Fruit fly (Drosophila melanogaster) whole organism, embryonic: ENCODE data around the gene Dph5.
A peak's percentile ranks its signal among the peaks of the same experiment; 100 is the strongest.

ENCODE experiments used
- Antp ChIP-seq: fragments of 200-800 bp; sonication (Bioruptor generic); optimal IDR thresholded peaks from 3 replicates; lab custom pipeline; 2016; ENCODE audit warnings: missing biosample characterization, missing genetic modification characterization
- Atf3 ChIP-seq: fragments of 200-800 bp; sonication (Bioruptor generic); optimal IDR thresholded peaks from 3 replicates; lab custom pipeline; 2016; ENCODE audit warnings: missing biosample characterization, missing genetic modification characterization
- C15 ChIP-seq: fragments of 200-800 bp; sonication (Bioruptor generic); IDR thresholded peaks from 3 replicates; pipeline ENCODE4 v1.3.6; 2022; ENCODE audit warnings: missing biosample characterization, missing genetic modification characterization
- CG11093 ChIP-seq: fragments of 200-800 bp; sonication (Bioruptor generic); IDR thresholded peaks from 3 replicates; pipeline ENCODE4 v1.3.6; 2022; ENCODE audit warnings: missing biosample characterization, missing genetic modification characterization
- CG13287 ChIP-seq: fragments of 200-800 bp; sonication (Bioruptor generic); IDR thresholded peaks from 2 replicates; pipeline ENCODE4 v1.3.6; 2022; ENCODE audit warnings: missing biosample characterization, missing genetic modification characterization; ENCODE audit not compliant: partially characterized antibody
- CG15601 ChIP-seq: fragments of 200-800 bp; sonication (Bioruptor generic); optimal IDR thresholded peaks from 3 replicates; lab custom pipeline; 2019; ENCODE audit warnings: missing biosample characterization, mild to moderate bottlenecking, missing genetic modification characterization, moderate library complexity
- CG16815 ChIP-seq: fragments of 200-800 bp; sonication (Bioruptor generic); optimal IDR thresholded peaks from 3 replicates; lab custom pipeline; 2017; ENCODE audit warnings: missing biosample characterization, mild to moderate bottlenecking, missing genetic modification characterization
- CG17385 ChIP-seq: fragments of 200-800 bp; sonication (Bioruptor generic); optimal IDR thresholded peaks from 3 replicates; lab custom pipeline; 2018; ENCODE audit warnings: missing biosample characterization, mild to moderate bottlenecking, missing genetic modification characterization
- CG17612 ChIP-seq: fragments of 200-800 bp; sonication (Bioruptor generic); IDR thresholded peaks from 2 replicates; pipeline ENCODE4 v1.3.6; 2022; ENCODE audit warnings: missing biosample characterization, missing genetic modification characterization
- CG2678 ChIP-seq: fragments of 200-800 bp; sonication (Bioruptor generic); optimal IDR thresholded peaks from 3 replicates; lab custom pipeline; 2019; ENCODE audit warnings: missing biosample characterization, mild to moderate bottlenecking, missing genetic modification characterization, moderate library complexity
- CG2712 ChIP-seq: fragments of 200-800 bp; optimal IDR thresholded peaks from 3 replicates; lab custom pipeline; 2019; ENCODE audit warnings: missing biosample characterization, mild to moderate bottlenecking, missing genetic modification characterization, moderate library complexity
- CG32532 ChIP-seq: fragments of 200-800 bp; sonication (Bioruptor generic); IDR thresholded peaks from 2 replicates; pipeline ENCODE4 v1.3.6; 2022; ENCODE audit warnings: missing biosample characterization, missing genetic modification characterization
- CG32767 ChIP-seq: fragments of 200-800 bp; sonication (Bioruptor generic); IDR thresholded peaks from 2 replicates; pipeline ENCODE4 v1.3.6; 2022; ENCODE audit warnings: missing biosample characterization, missing genetic modification characterization
- CG32772 ChIP-seq: fragments of 200-800 bp; sonication (Bioruptor generic); IDR thresholded peaks from 2 replicates; pipeline ENCODE4 v1.3.6; 2022; ENCODE audit warnings: missing biosample characterization, missing genetic modification characterization
- CG3995 ChIP-seq: fragments of 200-800 bp; sonication (Bioruptor generic); optimal IDR thresholded peaks from 3 replicates; lab custom pipeline; 2016; ENCODE audit warnings: missing biosample characterization, missing genetic modification characterization
- CG4404 ChIP-seq: fragments of 200-800 bp; sonication (Bioruptor generic); IDR thresholded peaks from 2 replicates; pipeline ENCODE4 v1.3.6; 2022; ENCODE audit warnings: missing biosample characterization, missing genetic modification characterization
- CG4820 ChIP-seq: fragments of 200-800 bp; sonication (Bioruptor generic); optimal IDR thresholded peaks from 3 replicates; lab custom pipeline; 2016; ENCODE audit warnings: missing biosample characterization, missing genetic modification characterization
- CG6175 ChIP-seq: fragments of 200-800 bp; sonication (Bioruptor generic); IDR thresholded peaks from 3 replicates; pipeline ENCODE4 v1.3.6; 2022; ENCODE audit warnings: missing biosample characterization, missing genetic modification characterization
- CG6683 ChIP-seq: fragments of 200-800 bp; sonication (Bioruptor generic); optimal IDR thresholded peaks from 2 replicates; lab custom pipeline; 2017; ENCODE audit warnings: missing biosample characterization, mild to moderate bottlenecking, missing genetic modification characterization, missing genetic modification reagents
- CG6813 ChIP-seq: fragments of 200-800 bp; sonication (Bioruptor generic); optimal IDR thresholded peaks from 2 replicates; lab custom pipeline; 2017; ENCODE audit warnings: missing biosample characterization, missing genetic modification characterization, mild to moderate bottlenecking, moderate library complexity, missing genetic modification reagents
- CG7271 ChIP-seq: fragments of 200-800 bp; sonication (Bioruptor generic); optimal IDR thresholded peaks from 2 replicates; lab custom pipeline; 2018; ENCODE audit warnings: missing biosample characterization, mild to moderate bottlenecking, missing genetic modification characterization, moderate library complexity
- CG7987 ChIP-seq: fragments of 200-800 bp; sonication (Bioruptor generic); optimal IDR thresholded peaks from 2 replicates; lab custom pipeline; 2018; ENCODE audit warnings: missing biosample characterization, mild to moderate bottlenecking, missing genetic modification characterization, moderate library complexity
- CG8290 ChIP-seq, 3 experiments: fragments of 200-800 bp; sonication (Bioruptor generic); optimal IDR thresholded peaks; 2 replicates each; lab custom pipeline; 2016 to 2019; ENCODE audit warnings: missing biosample characterization in 3 of 3, missing genetic modification characterization in 3 of 3, mild to moderate bottlenecking in 2 of 3, moderate library complexity in 1 of 3
- CG8359 ChIP-seq: fragments of 200-800 bp; sonication (Bioruptor generic); optimal IDR thresholded peaks from 2 replicates; lab custom pipeline; 2017; ENCODE audit warnings: missing biosample characterization, mild to moderate bottlenecking, missing genetic modification characterization, borderline replicate concordance
- CG9727 ChIP-seq: fragments of 200-800 bp; sonication (Bioruptor generic); optimal IDR thresholded peaks from 3 replicates; lab custom pipeline; 2017; ENCODE audit warnings: missing biosample characterization, mild to moderate bottlenecking, missing genetic modification characterization
- D ChIP-seq, 2 experiments: fragments of 200-800 bp in 1 of 2; fragments of >200 bp in 1 of 2; sonication (Bioruptor generic) in 1 of 2; optimal IDR thresholded peaks; 2 replicates in 1 of 2; 3 replicates in 1 of 2; lab custom pipeline; 2017; ENCODE audit warnings: mild to moderate bottlenecking in 1 of 2, missing biosample characterization in 1 of 2, missing genetic modification characterization in 1 of 2, missing genetic modification reagents in 1 of 2
- Gug ChIP-seq: fragments of 200-800 bp; sonication (Bioruptor generic); IDR thresholded peaks from 4 replicates; pipeline ENCODE4 v1.3.6; 2022; ENCODE audit warnings: missing biosample characterization, missing genetic modification characterization
- Hr39 ChIP-seq: fragments of >200 bp; optimal IDR thresholded peaks from 2 replicates; lab custom pipeline; 2017
- Hr51 ChIP-seq, 2 experiments: fragments of 200-800 bp; sonication (Bioruptor generic); optimal IDR thresholded peaks; 2 replicates in 1 of 2; 3 replicates in 1 of 2; lab custom pipeline; 2016 to 2018; ENCODE audit warnings: missing biosample characterization in 2 of 2, missing genetic modification characterization in 2 of 2, mild to moderate bottlenecking in 1 of 2, moderate library complexity in 1 of 2
- Mrtf ChIP-seq: fragments of 200-800 bp; sonication (Bioruptor generic); IDR thresholded peaks from 3 replicates; pipeline ENCODE4 v1.3.6; 2022; ENCODE audit warnings: missing biosample characterization, missing genetic modification characterization
- Myb ChIP-seq: fragments of 200-800 bp; sonication (Bioruptor generic); optimal IDR thresholded peaks from 2 replicates; lab custom pipeline; 2016; ENCODE audit warnings: missing biosample characterization, missing genetic modification characterization
- NC2β ChIP-seq: fragments of 200-800 bp; sonication (Bioruptor generic); optimal IDR thresholded peaks from 2 replicates; lab custom pipeline; 2016; ENCODE audit warnings: missing biosample characterization, missing genetic modification characterization
- Ravus ChIP-seq: fragments of 200-800 bp; sonication (Bioruptor generic); IDR thresholded peaks from 2 replicates; pipeline ENCODE4 v1.3.6; 2022; ENCODE audit warnings: missing biosample characterization, missing genetic modification characterization
- Trl ChIP-seq, 3 experiments: fragments of >200 bp in 2 of 3; fragments of 200-800 bp in 1 of 3; sonication (Bioruptor generic) in 1 of 3; optimal IDR thresholded peaks; 2 replicates in 1 of 3; 3 replicates in 2 of 3; lab custom pipeline; 2016 to 2017; ENCODE audit warnings: missing biosample characterization in 1 of 3, missing genetic modification characterization in 1 of 3
- dpn ChIP-seq, 2 experiments: fragments of 200-800 bp; sonication (Bioruptor generic); optimal IDR thresholded peaks; 3 replicates each; lab custom pipeline; 2016; ENCODE audit warnings: missing biosample characterization in 2 of 2, missing genetic modification characterization in 2 of 2
- eve ChIP-seq, 2 experiments: fragments of >200 bp; optimal IDR thresholded peaks; 2 replicates each; lab custom pipeline; 2017; ENCODE audit warnings: missing biosample characterization in 2 of 2, missing genetic modification characterization in 2 of 2
- hbn ChIP-seq: fragments of 200-800 bp; sonication (Bioruptor generic); IDR thresholded peaks from 2 replicates; pipeline ENCODE4 v1.3.6; 2022; ENCODE audit warnings: missing biosample characterization, missing genetic modification characterization; ENCODE audit not compliant: partially characterized antibody
- insv ChIP-seq, 2 experiments: fragments of 200-800 bp; sonication (Bioruptor generic); optimal IDR thresholded peaks; 3 replicates each; lab custom pipeline; 2016 to 2018; ENCODE audit warnings: missing biosample characterization in 2 of 2, missing genetic modification characterization in 2 of 2
- knrl ChIP-seq: fragments of 200-800 bp; sonication (Bioruptor generic); IDR thresholded peaks from 3 replicates; pipeline ENCODE4 v1.3.6; 2022; ENCODE audit warnings: missing biosample characterization, missing genetic modification characterization; ENCODE audit not compliant: partially characterized antibody
- nau ChIP-seq: fragments of 200-800 bp; sonication (Bioruptor generic); optimal IDR thresholded peaks from 3 replicates; lab custom pipeline; 2017; ENCODE audit warnings: missing biosample characterization, mild to moderate bottlenecking, missing genetic modification characterization, missing genetic modification reagents
- p53 ChIP-seq: fragments of 200-800 bp; sonication (Bioruptor generic); optimal IDR thresholded peaks from 2 replicates; lab custom pipeline; 2016; ENCODE audit warnings: missing biosample characterization, missing genetic modification characterization
- ro ChIP-seq: fragments of 200-800 bp; sonication (Bioruptor generic); IDR thresholded peaks from 2 replicates; pipeline ENCODE4 v1.3.6; 2022; ENCODE audit warnings: missing biosample characterization, missing genetic modification characterization
- seq ChIP-seq: fragments of 200-800 bp; sonication (Bioruptor generic); IDR thresholded peaks from 2 replicates; pipeline ENCODE4 v1.3.6; 2022; ENCODE audit warnings: missing biosample characterization, missing genetic modification characterization
- so ChIP-seq: fragments of 200-800 bp; sonication (Bioruptor generic); IDR thresholded peaks from 3 replicates; pipeline ENCODE4 v1.3.6; 2022; ENCODE audit warnings: missing biosample characterization, missing genetic modification characterization
- stc ChIP-seq: fragments of 200-800 bp; sonication (Bioruptor generic); IDR thresholded peaks from 2 replicates; pipeline ENCODE4 v1.3.6; 2022; ENCODE audit warnings: missing biosample characterization, missing genetic modification characterization
- ttk ChIP-seq: fragments of 200-800 bp; sonication (Bioruptor generic); IDR thresholded peaks from 2 replicates; pipeline ENCODE4 v2.1.2; 2022; ENCODE audit warnings: missing biosample characterization, missing genetic modification characterization
- tx ChIP-seq: fragments of 200-800 bp; sonication (Bioruptor generic); optimal IDR thresholded peaks from 2 replicates; lab custom pipeline; 2016; ENCODE audit warnings: missing biosample characterization, missing genetic modification characterization
- vnd ChIP-seq: fragments of 200-800 bp; sonication (Bioruptor generic); IDR thresholded peaks from 3 replicates; pipeline ENCODE4 v1.3.6; 2022; ENCODE audit warnings: missing biosample characterization, missing genetic modification characterization; ENCODE audit not compliant: partially characterized antibody

Gene Dph5

DNA sequence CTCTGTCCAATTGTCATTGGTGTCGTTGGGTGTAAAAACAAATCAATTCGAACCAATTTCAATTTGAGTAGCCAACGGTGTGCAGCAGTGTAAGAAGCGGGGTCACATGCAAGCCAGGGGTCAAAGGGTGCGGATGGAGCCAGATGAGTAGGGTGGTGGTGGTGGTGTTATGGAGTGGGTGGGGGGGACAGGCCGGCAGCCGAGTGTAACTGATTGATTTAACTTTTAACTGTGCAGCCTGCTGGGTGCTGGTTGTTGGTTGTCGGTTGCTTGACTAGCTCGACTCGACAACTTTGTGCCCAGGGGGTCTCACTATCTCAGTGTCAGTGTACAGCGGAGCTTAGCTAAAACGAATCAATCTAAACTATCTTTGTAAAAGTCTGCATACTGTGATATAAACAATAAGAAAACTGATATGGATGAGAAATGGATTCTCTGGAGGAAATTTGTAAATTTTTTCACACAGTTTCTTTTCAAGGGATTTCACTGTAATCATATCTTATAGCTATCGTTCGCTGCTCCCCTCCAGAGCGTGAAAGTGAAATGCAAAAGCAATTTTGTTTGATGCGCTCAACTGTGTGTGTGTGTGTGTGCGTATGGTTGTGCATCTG is 14.4 kb upstream of the Dph5 start (continued):
- peak; percentile 24 for TF ChIP-seq p53 (GFP tag; lab: Kevin White, UChicago)
- peak; percentile 29 for TF ChIP-seq Atf3 (GFP tag; lab: Kevin White, UChicago)
- no peak for TF ChIP-seq CG8290 (GFP tag; optimal IDR thresholded peaks at IDR 0.05; lab: Kevin White, UChicago)
- TF ChIP-seq CG8290 (tag; optimal IDR thresholded peaks at IDR 0.05; lab: Kevin White, UChicago): no peak
- peak; percentile 87 for TF ChIP-seq ttk (GFP tag; lab: Robert Waterston, UW)
- peak; percentile 79 for TF ChIP-seq CG2678 (tag; lab: Kevin White, UChicago)
- TF ChIP-seq tx: peak; percentile 60
- TF ChIP-seq ro (GFP tag; lab: Robert Waterston, UW): peak; percentile 31; the same call in 1 of the 2 replicates
- TF ChIP-seq CG7987 (GFP tag; lab: Kevin White, UChicago): no peak
- TF ChIP-seq Mrtf (GFP tag; lab: Robert Waterston, UW): 0 out of 3 replicates have a peak, but pooled peaks have one; percentile 9
- no peak for TF ChIP-seq hbn (GFP tag; lab: Robert Waterston, UW)
- TF ChIP-seq so (GFP tag; lab: Robert Waterston, UW): peak; percentile 75; the same call in 2 of the 3 replicates
- TF ChIP-seq Trl (optimal IDR thresholded peaks at IDR 0.05; lab: Kevin White, UChicago): no peak
- peak; percentile 57 for TF ChIP-seq Trl (GFP tag; optimal IDR thresholded peaks at IDR 0.05; lab: Kevin White, UChicago)
- no peak for TF ChIP-seq CG3995 (GFP tag; lab: Kevin White, UChicago)
- peak; percentile 84 for TF ChIP-seq CG32772
- no peak for TF ChIP-seq CG15601 (tag; lab: Kevin White, UChicago)
- no peak for TF ChIP-seq nau
- no peak for TF ChIP-seq vnd (GFP tag; lab: Robert Waterston, UW)
- TF ChIP-seq Hr51 (GFP tag; optimal IDR thresholded peaks at IDR 0.05; lab: Kevin White, UChicago): no peak
- TF ChIP-seq CG16815: no peak
- TF ChIP-seq Hr39 (lab: Kevin White, UChicago): no peak
- no peak for TF ChIP-seq insv (GFP tag; optimal IDR thresholded peaks at IDR 0.05; lab: Kevin White, UChicago)
- peak; percentile 62 for TF ChIP-seq CG6813
- TF ChIP-seq CG8359 (GFP tag; lab: Kevin White, UChicago): no peak
- TF ChIP-seq CG17385 (GFP tag; lab: Kevin White, UChicago): peak; percentile 62
- peak; percentile 35; the same call in 1 of the 2 replicates for TF ChIP-seq CG32767 (GFP tag; lab: Robert Waterston, UW)
- TF ChIP-seq CG6175 (GFP tag; lab: Robert Waterston, UW): no peak
- peak; percentile 67 for TF ChIP-seq CG4820
- TF ChIP-seq CG2712 (tag; lab: Kevin White, UChicago): peak; percentile 81
- TF ChIP-seq CG17612 (GFP tag; lab: Robert Waterston, UW): no peak
- TF ChIP-seq CG4404 (GFP tag; lab: Robert Waterston, UW): peak; percentile 50; the same call in 1 of the 2 replicates
- peak; percentile 57 for TF ChIP-seq seq (GFP tag; lab: Robert Waterston, UW)
- peak; percentile 29 for TF ChIP-seq Myb (GFP tag; lab: Kevin White, UChicago)
- TF ChIP-seq eve (GFP tag; optimal IDR thresholded peaks at IDR 0.05; lab: Kevin White, UChicago): no peak
- no peak for TF ChIP-seq CG13287 (GFP tag; lab: Robert Waterston, UW)
- TF ChIP-seq Antp (GFP tag; lab: Kevin White, UChicago): peak; percentile 79
- TF ChIP-seq CG6683: peak; percentile 27
- TF ChIP-seq CG9727 (GFP tag; lab: Kevin White, UChicago): peak; percentile 35
- no peak for TF ChIP-seq knrl (GFP tag; lab: Robert Waterston, UW)
- TF ChIP-seq CG7271 (tag; lab: Kevin White, UChicago): no peak
- TF ChIP-seq NC2β (GFP tag; lab: Kevin White, UChicago): peak; percentile 62
- TF ChIP-seq Ravus: 0 out of 2 replicates have a peak, but pooled peaks have one; percentile 14
- TF ChIP-seq stc (GFP tag; lab: Robert Waterston, UW): peak; percentile 82
- peak; percentile 65; the same call in 3 of the 4 replicates for TF ChIP-seq Gug (GFP tag; lab: Robert Waterston, UW)
- no peak for TF ChIP-seq C15 (GFP tag; lab: Robert Waterston, UW)
- TF ChIP-seq dpn (GFP tag; optimal IDR thresholded peaks at IDR 0.05; lab: Kevin White, UChicago): peak in 1 of 2 experiments; percentile 52
- TF ChIP-seq D (optimal IDR thresholded peaks at IDR 0.05; lab: Kevin White, UChicago): no peak
- no peak for TF ChIP-seq D (GFP tag; optimal IDR thresholded peaks at IDR 0.05; lab: Kevin White, UChicago)
- peak; percentile 72; the same call in 2 of the 3 replicates for TF ChIP-seq CG11093 (GFP tag; lab: Robert Waterston, UW)
- peak; percentile 77 for TF ChIP-seq CG32532 (GFP tag; lab: Robert Waterston, UW)
